Fruit fly (Drosophila melanogaster) whole organism, embryonic: ENCODE results near the gene CG4537.

ENCODE experiments used
- CG10267 ChIP-seq: fragments of 200-800 bp; sonication (Bioruptor generic); optimal IDR thresholded peaks from 2 replicates; lab custom pipeline; 2018; ENCODE audit warnings: missing biosample characterization, mild to moderate bottlenecking, missing genetic modification characterization, moderate library complexity
- CG12391 ChIP-seq: fragments of 200-800 bp; sonication (Bioruptor generic); optimal IDR thresholded peaks from 3 replicates; lab custom pipeline; 2018; ENCODE audit warnings: missing biosample characterization, mild to moderate bottlenecking, missing genetic modification characterization, moderate library complexity
- CG16779 ChIP-seq: fragments of 200-800 bp; sonication (Bioruptor generic); IDR thresholded peaks from 2 replicates; pipeline ENCODE4 v1.3.6; 2022; ENCODE audit warnings: missing biosample characterization, missing genetic modification characterization
- CG17186 ChIP-seq: fragments of 200-800 bp; sonication (Bioruptor generic); optimal IDR thresholded peaks from 3 replicates; lab custom pipeline; 2017; ENCODE audit warnings: missing biosample characterization, missing genetic modification reagents, missing genetic modification characterization
- CG17612 ChIP-seq: fragments of 200-800 bp; sonication (Bioruptor generic); IDR thresholded peaks from 2 replicates; pipeline ENCODE4 v1.3.6; 2022; ENCODE audit warnings: missing biosample characterization, missing genetic modification characterization
- CG2120 ChIP-seq: fragments of 200-800 bp; sonication (Bioruptor generic); optimal IDR thresholded peaks from 3 replicates; lab custom pipeline; 2016; ENCODE audit warnings: missing biosample characterization, missing genetic modification characterization
- CG34224 ChIP-seq: fragments of 200-800 bp; sonication (Bioruptor generic); IDR thresholded peaks from 3 replicates; pipeline ENCODE4 v1.3.6; 2022; ENCODE audit warnings: missing biosample characterization, missing genetic modification characterization; ENCODE audit not compliant: partially characterized antibody
- CG34422 ChIP-seq: fragments of 200-800 bp; sonication (Bioruptor generic); IDR thresholded peaks from 3 replicates; pipeline ENCODE4 v1.3.6; 2022; ENCODE audit warnings: missing biosample characterization, missing genetic modification characterization
- CG4854 ChIP-seq: fragments of 200-800 bp; sonication (Bioruptor generic); optimal IDR thresholded peaks from 2 replicates; lab custom pipeline; 2016; ENCODE audit warnings: missing biosample characterization, missing genetic modification characterization, inconsistent platforms
- CG7271 ChIP-seq: fragments of 200-800 bp; sonication (Bioruptor generic); optimal IDR thresholded peaks from 2 replicates; lab custom pipeline; 2018; ENCODE audit warnings: missing biosample characterization, mild to moderate bottlenecking, missing genetic modification characterization, moderate library complexity
- CG7928 ChIP-seq: fragments of 200-800 bp; sonication (Bioruptor generic); optimal IDR thresholded peaks from 2 replicates; lab custom pipeline; 2017; ENCODE audit warnings: missing biosample characterization, mild to moderate bottlenecking, missing genetic modification characterization
- CG8944 ChIP-seq: fragments of 200-800 bp; sonication (Bioruptor generic); optimal IDR thresholded peaks from 3 replicates; lab custom pipeline; 2016; ENCODE audit warnings: missing biosample characterization, missing genetic modification characterization
- Dll ChIP-seq: fragments of 200-800 bp; sonication (Bioruptor generic); IDR thresholded peaks from 4 replicates; pipeline ENCODE4 v1.3.6; 2022; ENCODE audit warnings: missing biosample characterization, missing genetic modification characterization; ENCODE audit not compliant: partially characterized antibody
- Doc3 ChIP-seq: fragments of 200-800 bp; sonication (Bioruptor generic); IDR thresholded peaks from 3 replicates; pipeline ENCODE4 v1.3.6; 2022; ENCODE audit warnings: missing biosample characterization, missing genetic modification characterization; ENCODE audit not compliant: partially characterized antibody
- Dp ChIP-seq: fragments of 200-800 bp; sonication (Bioruptor generic); optimal IDR thresholded peaks from 2 replicates; lab custom pipeline; 2018; ENCODE audit warnings: missing biosample characterization, mild to moderate bottlenecking, missing genetic modification characterization, moderate library complexity
- Dref ChIP-seq: fragments of 200-800 bp; sonication (Bioruptor generic); IDR thresholded peaks from 2 replicates; pipeline ENCODE4 v1.3.6; 2022; ENCODE audit warnings: missing biosample characterization, missing genetic modification characterization
- E2f2 ChIP-seq: fragments of 200-800 bp; sonication (Bioruptor generic); IDR thresholded peaks from 2 replicates; pipeline ENCODE4 v1.3.6; 2022; ENCODE audit warnings: missing biosample characterization, missing genetic modification characterization
- Ets65A ChIP-seq: fragments of 200-800 bp; sonication (Bioruptor generic); peaks from one replicate; lab custom pipeline; 2016; ENCODE audit warnings: missing biosample characterization, missing genetic modification characterization
- H15 ChIP-seq: fragments of 200-800 bp; sonication (Bioruptor generic); IDR thresholded peaks from 3 replicates; pipeline ENCODE4 v1.3.6; 2022; ENCODE audit warnings: missing biosample characterization, missing genetic modification characterization
- HLH4C ChIP-seq: fragments of 200-800 bp; sonication (Bioruptor generic); IDR thresholded peaks from 3 replicates; pipeline ENCODE4 v1.3.6; 2022; ENCODE audit warnings: missing biosample characterization, missing genetic modification characterization; ENCODE audit not compliant: partially characterized antibody
- HLH54F ChIP-seq: fragments of 200-800 bp; sonication (Bioruptor generic); optimal IDR thresholded peaks from 3 replicates; lab custom pipeline; 2016; ENCODE audit warnings: missing biosample characterization, missing genetic modification characterization
- HmgZ ChIP-seq: fragments of 200-800 bp; sonication (Bioruptor generic); optimal IDR thresholded peaks from 2 replicates; lab custom pipeline; 2018; ENCODE audit warnings: missing biosample characterization, mild to moderate bottlenecking, missing genetic modification characterization
- MBD-R2 ChIP-seq: fragments of 200-800 bp; sonication (Bioruptor generic); IDR thresholded peaks from 2 replicates; pipeline ENCODE4 v1.3.6; 2022; ENCODE audit warnings: missing biosample characterization, missing genetic modification characterization
- MESR4 ChIP-seq: fragments of 200-800 bp; sonication (Bioruptor generic); optimal IDR thresholded peaks from 2 replicates; lab custom pipeline; 2018; ENCODE audit warnings: missing biosample characterization, mild to moderate bottlenecking, missing genetic modification characterization, moderate library complexity
- Opbp ChIP-seq: fragments of 200-800 bp; sonication (Bioruptor generic); IDR thresholded peaks from 3 replicates; pipeline ENCODE4 v1.3.6; 2022; ENCODE audit warnings: missing biosample characterization, missing genetic modification characterization; ENCODE audit not compliant: partially characterized antibody
- Sin3A ChIP-seq: fragments of >200 bp; optimal IDR thresholded peaks from 2 replicates; lab custom pipeline; 2018
- Sry-δ ChIP-seq: fragments of 200-800 bp; sonication (Bioruptor generic); optimal IDR thresholded peaks from 2 replicates; lab custom pipeline; 2016; ENCODE audit warnings: missing biosample characterization, missing genetic modification characterization
- bbx ChIP-seq: fragments of 200-800 bp; sonication (Bioruptor generic); IDR thresholded peaks from 2 replicates; pipeline ENCODE4 v1.3.6; 2022; ENCODE audit warnings: missing biosample characterization, missing genetic modification characterization; ENCODE audit not compliant: partially characterized antibody
- bigmax ChIP-seq: fragments of 200-800 bp; sonication (Bioruptor generic); optimal IDR thresholded peaks from 2 replicates; lab custom pipeline; 2018; ENCODE audit warnings: missing biosample characterization, mild to moderate bottlenecking, missing genetic modification characterization
- chif ChIP-seq, 2 experiments: fragments of 200-800 bp; sonication (Bioruptor generic); optimal IDR thresholded peaks; 3 replicates each; lab custom pipeline; 2016; ENCODE audit warnings: missing biosample characterization in 2 of 2, missing genetic modification characterization in 2 of 2
- chn ChIP-seq: fragments of 200-800 bp; sonication (Bioruptor generic); optimal IDR thresholded peaks from 2 replicates; lab custom pipeline; 2016; ENCODE audit warnings: missing biosample characterization, missing genetic modification characterization
- gfzf ChIP-seq: fragments of 200-800 bp; sonication (Bioruptor generic); optimal IDR thresholded peaks from 2 replicates; lab custom pipeline; 2016; ENCODE audit warnings: missing biosample characterization, mild to moderate bottlenecking, missing genetic modification characterization, moderate library complexity
- hkb ChIP-seq, 2 experiments: fragments of 200-800 bp in 1 of 2; fragments of >200 bp in 1 of 2; sonication (Bioruptor generic) in 1 of 2; IDR thresholded peaks in 1 of 2; optimal IDR thresholded peaks in 1 of 2; 2 replicates each; pipeline versions ENCODE4 v1.3.6 to Lab custom; 2017 to 2022; ENCODE audit warnings: missing biosample characterization in 1 of 2, missing genetic modification characterization in 1 of 2
- ind ChIP-seq: fragments of 200-800 bp; sonication (Bioruptor generic); optimal IDR thresholded peaks from 3 replicates; lab custom pipeline; 2016; ENCODE audit warnings: missing biosample characterization, missing genetic modification characterization
- knrl ChIP-seq: fragments of 200-800 bp; sonication (Bioruptor generic); IDR thresholded peaks from 3 replicates; pipeline ENCODE4 v1.3.6; 2022; ENCODE audit warnings: missing biosample characterization, missing genetic modification characterization; ENCODE audit not compliant: partially characterized antibody
- lola ChIP-seq, 3 experiments: fragments of >200 bp in 2 of 3; fragments of 200-800 bp in 1 of 3; sonication (Bioruptor generic) in 1 of 3; optimal IDR thresholded peaks; 2 replicates each; lab custom pipeline; 2017 to 2019; ENCODE audit warnings: missing biosample characterization in 3 of 3, missing genetic modification characterization in 3 of 3, mild to moderate bottlenecking in 1 of 3, moderate library complexity in 1 of 3
- nerfin-1 ChIP-seq: fragments of 200-800 bp; sonication (Bioruptor generic); optimal IDR thresholded peaks from 3 replicates; lab custom pipeline; 2019; ENCODE audit warnings: missing biosample characterization, mild to moderate bottlenecking, missing genetic modification characterization, moderate library complexity
- ranshi ChIP-seq: fragments of 200-800 bp; sonication (Bioruptor generic); IDR thresholded peaks from 2 replicates; pipeline ENCODE4 v1.3.6; 2022; ENCODE audit warnings: missing biosample characterization, missing genetic modification characterization
- sd ChIP-seq: fragments of 200-800 bp; sonication (Bioruptor generic); optimal IDR thresholded peaks from 3 replicates; lab custom pipeline; 2018; ENCODE audit warnings: missing biosample characterization, mild to moderate bottlenecking, missing genetic modification characterization, moderate library complexity
- sens ChIP-seq: fragments of 200-800 bp; sonication (Bioruptor generic); peaks from one replicate; lab custom pipeline; 2016; ENCODE audit warnings: missing biosample characterization, missing genetic modification characterization
- tna ChIP-seq: fragments of 200-800 bp; sonication (Bioruptor generic); IDR thresholded peaks from 2 replicates; pipeline ENCODE4 v1.3.6; 2022; ENCODE audit warnings: missing biosample characterization, missing genetic modification characterization; ENCODE audit not compliant: partially characterized antibody
- z ChIP-seq: fragments of 200-800 bp; sonication (Bioruptor generic); IDR thresholded peaks from 3 replicates; pipeline ENCODE4 v1.3.6; 2022; ENCODE audit warnings: missing biosample characterization, missing genetic modification characterization
- zfh2 ChIP-seq: fragments of 200-800 bp; sonication (Bioruptor generic); optimal IDR thresholded peaks from 2 replicates; lab custom pipeline; 2016; ENCODE audit warnings: missing biosample characterization, missing genetic modification characterization

The CG4537 gene

dm6 chr2L:9893183-9893582, 2.5 kb downstream of the CG4537 start, which contains the start of gene mtDNA-helicase (continued):
- TF ChIP-seq gfzf (GFP tag; lab: Kevin White, UChicago) (peak; percentile 1), E2f2 (GFP tag; lab: Robert Waterston, UW) (peak; percentile 91), CG10267 (peak; percentile 9), Dp (GFP tag; lab: Kevin White, UChicago) (peak; percentile 86), ranshi (no peak), MESR4 (GFP tag; lab: Kevin White, UChicago) (peak; percentile 52), CG34422 (GFP tag; lab: Robert Waterston, UW) (peak; percentile 49; the same call in 2 of the 3 replicates), ind (GFP tag; lab: Kevin White, UChicago) (no peak), CG7928 (GFP tag; lab: Kevin White, UChicago) (no peak), HmgZ (tag; lab: Kevin White, UChicago) (peak; percentile 41), CG17186 (peak; percentile 31), HLH54F (GFP tag; lab: Kevin White, UChicago) (no peak), sens (GFP tag; lab: Kevin White, UChicago) (peak; percentile 73), Opbp (GFP tag; lab: Robert Waterston, UW) (peak; percentile 57; the same call in 1 of the 3 replicates), Sry-δ (GFP tag; lab: Kevin White, UChicago) (peak; percentile 72), Dll (GFP tag; lab: Robert Waterston, UW) (peak; percentile 72; the same call in 3 of the 4 replicates), lola (GFP tag; optimal IDR thresholded peaks at IDR 0.05; lab: Kevin White, UChicago) (no peak), CG2120 (GFP tag; lab: Kevin White, UChicago) (peak; percentile 0), Doc3 (GFP tag; lab: Robert Waterston, UW) (peak; percentile 51; the same call in 1 of the 3 replicates), MBD-R2 (GFP tag; lab: Robert Waterston, UW) (peak; percentile 75), CG12391 (peak; percentile 5), HLH4C (GFP tag; lab: Robert Waterston, UW) (peak; percentile 59), sd (tag; lab: Kevin White, UChicago) (peak; percentile 79), zfh2 (GFP tag; lab: Kevin White, UChicago) (no peak), Dref (GFP tag; lab: Robert Waterston, UW) (peak; percentile 72), CG34224 (peak; percentile 54; the same call in 2 of the 3 replicates), H15 (GFP tag; lab: Robert Waterston, UW) (no peak), Sin3A (lab: Kevin White, UChicago) (peak; percentile 12), bbx (GFP tag; lab: Robert Waterston, UW) (peak; percentile 60; the same call in 1 of the 2 replicates), tna (GFP tag; lab: Robert Waterston, UW) (peak; percentile 51), knrl (GFP tag; lab: Robert Waterston, UW) (peak; percentile 41; the same call in 2 of the 3 replicates), hkb (optimal IDR thresholded peaks at IDR 0.05; lab: Kevin White, UChicago) (no peak), hkb (GFP tag; IDR thresholded peaks at IDR 0.05; lab: Robert Waterston, UW) (peak; percentile 35; the same call in 1 of the 2 replicates), CG7271 (no peak), CG8944 (no peak), z (GFP tag; lab: Robert Waterston, UW) (no peak)
- TF ChIP-seq, all 482 proteins: peak for 55

dm6 chr2L:9894193-9894592, 3.5 kb downstream of the CG4537 start:
- TF ChIP-seq CG17612 (GFP tag; lab: Robert Waterston, UW) (no peak), chn (GFP tag; lab: Kevin White, UChicago) (no peak), chif (GFP tag; optimal IDR thresholded peaks at IDR 0.05; lab: Kevin White, UChicago) (no peak), bigmax (GFP tag; lab: Kevin White, UChicago) (peak; percentile 91), Ets65A (GFP tag; lab: Kevin White, UChicago) (peak; percentile 70), CG16779 (GFP tag; lab: Robert Waterston, UW) (0 out of 2 replicates have a peak, but pooled peaks have one; percentile 22), CG4854 (no peak), nerfin-1 (no peak)
